Worm (Caenorhabditis elegans): ENCODE data around the gene ttr-36.

The ttr-36 gene

ce11 chrX:6553634-6554033 lies 42.9 kb downstream of the ttr-36 start:
- no peak for TF ChIP-seq tbx-2 (tag; optimal IDR thresholded peaks at IDR 0.05)
- no peak for TF ChIP-seq aly-2 (tag; optimal IDR thresholded peaks at IDR 0.05)
- no peak for TF ChIP-seq jun-1 (tag; optimal IDR thresholded peaks at IDR 0.05)
- TF ChIP-seq nfya-1 (tag; optimal IDR thresholded peaks at IDR 0.05; ENCODE audit: insufficient read depth), result no peak

DNA sequence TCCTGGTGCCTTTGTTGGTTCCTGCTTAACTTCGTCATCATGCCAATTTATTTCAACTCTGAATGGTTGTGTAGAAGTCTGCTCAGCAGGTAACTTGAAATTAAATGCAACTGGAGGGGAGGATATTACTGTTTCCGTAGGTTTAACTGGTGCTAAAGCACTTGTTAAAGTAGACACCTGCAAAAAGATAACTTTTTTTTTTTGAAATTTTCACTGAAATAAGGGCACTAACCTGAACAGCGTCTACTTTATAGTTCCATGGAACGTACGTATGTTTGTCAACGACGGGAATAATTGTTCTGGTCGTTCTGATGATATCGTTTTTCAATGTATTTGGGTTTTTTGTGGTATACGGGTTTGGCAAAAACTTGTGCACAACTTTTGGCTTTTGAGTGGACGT lies 49.8 kb downstream of the ttr-36 start:
- no peak for TF ChIP-seq eor-1 (tag; optimal IDR thresholded peaks at IDR 0.05)
- TF ChIP-seq mml-1 (tag; optimal IDR thresholded peaks at IDR 0.05), result no peak
- no peak for TF ChIP-seq jun-1 (tag; optimal IDR thresholded peaks at IDR 0.05)

Measured in whole organism, L3 larva.